Worm (Caenorhabditis elegans) whole organism, late embryonic: ENCODE data around the gene K06H7.7.

Source experiments
- C38D4.7 ChIP-seq: fragments of 200-800 bp; sonication (Bioruptor generic); optimal IDR thresholded peaks from 2 replicates; lab custom pipeline; 2018; ENCODE audit warnings: mild to moderate bottlenecking, missing genetic modification characterization, moderate library complexity, missing compliant biosample characterization
- K02D7.2 ChIP-seq: sonication (generic microtip); optimal IDR thresholded peaks from 2 replicates; lab custom pipeline; 2017; ENCODE audit warnings: mild to moderate bottlenecking, missing genetic modification characterization, missing compliant biosample characterization
- T23F11.4 ChIP-seq: fragments of 200-800 bp; sonication (Bioruptor generic); optimal IDR thresholded peaks from 2 replicates; lab custom pipeline; 2018; ENCODE audit warnings: mild to moderate bottlenecking, missing genetic modification characterization, missing compliant biosample characterization
- ama-1 ChIP-seq: fragments of 150-350 bp; optimal IDR thresholded peaks from 2 replicates; lab custom pipeline; 2014
- ceh-14 ChIP-seq: sonication (generic microtip); optimal IDR thresholded peaks from 2 replicates; lab custom pipeline; 2016; ENCODE audit warnings: missing genotype, missing genetic modification characterization, missing compliant biosample characterization
- ceh-19 ChIP-seq: fragments of 200-800 bp; sonication (Bioruptor generic); optimal IDR thresholded peaks from 2 replicates; lab custom pipeline; 2018; ENCODE audit warnings: mild to moderate bottlenecking, missing genetic modification characterization, missing compliant biosample characterization
- ceh-22 ChIP-seq: sonication (generic microtip); optimal IDR thresholded peaks from 2 replicates; lab custom pipeline; 2017; ENCODE audit warnings: missing biosample characterization, missing genetic modification characterization
- ceh-24 ChIP-seq: sonication (generic microtip); optimal IDR thresholded peaks from 2 replicates; lab custom pipeline; 2016; ENCODE audit warnings: mild to moderate bottlenecking, missing genetic modification characterization, missing compliant biosample characterization
- ceh-30 ChIP-seq: fragments of 150-350 bp; optimal IDR thresholded peaks from 2 replicates; lab custom pipeline; 2014; ENCODE audit warnings: missing biosample characterization, missing genetic modification characterization
- ceh-34 ChIP-seq: sonication (generic microtip); optimal IDR thresholded peaks from 2 replicates; lab custom pipeline; 2016; ENCODE audit warnings: mild to moderate bottlenecking, missing genetic modification characterization, missing compliant biosample characterization
- ceh-45 ChIP-seq: fragments of 200-800 bp; sonication (Bioruptor generic); IDR thresholded peaks from 2 replicates; pipeline ENCODE4 v1.3.6; 2022; ENCODE audit warnings: missing genetic modification reagents, missing genetic modification characterization, missing compliant biosample characterization
- ceh-6 ChIP-seq: fragments of 200-800 bp; sonication (Bioruptor generic); optimal IDR thresholded peaks from 2 replicates; lab custom pipeline; 2018; ENCODE audit warnings: mild to moderate bottlenecking, missing genetic modification characterization, missing compliant biosample characterization
- ceh-9 ChIP-seq: sonication (generic microtip); optimal IDR thresholded peaks from 2 replicates; lab custom pipeline; 2016; ENCODE audit warnings: mild to moderate bottlenecking, missing genetic modification characterization, inconsistent platforms, missing compliant biosample characterization
- elt-2 ChIP-seq: sonication (generic microtip); optimal IDR thresholded peaks from 2 replicates; lab custom pipeline; 2016; ENCODE audit warnings: missing genetic modification reagents, missing genetic modification characterization, missing compliant biosample characterization
- elt-4 ChIP-seq: sonication (generic microtip); optimal IDR thresholded peaks from 2 replicates; lab custom pipeline; 2016; ENCODE audit warnings: missing genetic modification characterization, missing compliant biosample characterization
- ets-4 ChIP-seq: sonication (generic microtip); optimal IDR thresholded peaks from 2 replicates; lab custom pipeline; 2016; ENCODE audit warnings: missing genetic modification characterization, missing compliant biosample characterization
- eyg-1 ChIP-seq: sonication (generic microtip); optimal IDR thresholded peaks from 2 replicates; lab custom pipeline; 2016; ENCODE audit warnings: missing genotype, missing genetic modification characterization, missing compliant biosample characterization
- fax-1 ChIP-seq: sonication (generic microtip); optimal IDR thresholded peaks from 2 replicates; lab custom pipeline; 2016; ENCODE audit warnings: missing genotype, missing genetic modification characterization, missing compliant biosample characterization
- fkh-10 ChIP-seq: fragments of 150-350 bp; optimal IDR thresholded peaks from 2 replicates; lab custom pipeline; 2014; ENCODE audit warnings: missing biosample characterization, missing genetic modification reagents, missing genetic modification characterization
- fkh-6 ChIP-seq: sonication (generic microtip); optimal IDR thresholded peaks from 2 replicates; lab custom pipeline; 2016; ENCODE audit warnings: missing genetic modification characterization, missing compliant biosample characterization
- gmeb-2 ChIP-seq: sonication (generic microtip); optimal IDR thresholded peaks from 2 replicates; lab custom pipeline; 2016; ENCODE audit warnings: missing genetic modification characterization, inconsistent platforms, missing compliant biosample characterization
- hlh-13 ChIP-seq: fragments of 200-800 bp; sonication (Bioruptor generic); optimal IDR thresholded peaks from 2 replicates; lab custom pipeline; 2018; ENCODE audit warnings: mild to moderate bottlenecking, missing genetic modification characterization, missing compliant biosample characterization
- hlh-30 ChIP-seq: sonication (generic microtip); optimal IDR thresholded peaks from 2 replicates; lab custom pipeline; 2017; ENCODE audit warnings: antibody characterized with exemption, missing genetic modification characterization, missing compliant biosample characterization; ENCODE audit not compliant: insufficient read depth
- hlh-8 ChIP-seq: sonication (generic microtip); optimal IDR thresholded peaks from 2 replicates; lab custom pipeline; 2016; ENCODE audit warnings: missing genotype, missing genetic modification characterization, missing compliant biosample characterization
- lim-6 ChIP-seq: sonication (generic microtip); optimal IDR thresholded peaks from 2 replicates; lab custom pipeline; 2016; ENCODE audit warnings: missing genetic modification characterization, missing compliant biosample characterization
- madf-2 ChIP-seq: sonication (generic microtip); optimal IDR thresholded peaks from 2 replicates; lab custom pipeline; 2017; ENCODE audit warnings: missing genetic modification characterization, missing compliant biosample characterization
- nfya-1 ChIP-seq: sonication (generic microtip); optimal IDR thresholded peaks from 2 replicates; lab custom pipeline; 2017; ENCODE audit warnings: missing genetic modification characterization, mild to moderate bottlenecking, missing compliant biosample characterization, antibody characterized with exemption, moderate library complexity
- nhr-11 ChIP-seq: fragments of 150-350 bp; optimal IDR thresholded peaks from 2 replicates; lab custom pipeline; 2014; ENCODE audit warnings: missing biosample characterization, missing genetic modification characterization
- pag-3 ChIP-seq: sonication (generic microtip); optimal IDR thresholded peaks from 2 replicates; lab custom pipeline; 2016; ENCODE audit warnings: missing compliant biosample characterization, missing genetic modification characterization, borderline replicate concordance
- pat-9 ChIP-seq: fragments of 200-800 bp; sonication (Bioruptor generic); optimal IDR thresholded peaks from 2 replicates; lab custom pipeline; 2018; ENCODE audit warnings: mild to moderate bottlenecking, missing genetic modification characterization, moderate library complexity, missing compliant biosample characterization
- pha-2 ChIP-seq: sonication (generic microtip); optimal IDR thresholded peaks from 2 replicates; lab custom pipeline; 2017; ENCODE audit warnings: mild to moderate bottlenecking, missing genetic modification characterization, missing compliant biosample characterization
- pha-4 ChIP-seq: fragments of 150-350 bp; optimal IDR thresholded peaks from 2 replicates; lab custom pipeline; 2018; ENCODE audit warnings: missing biosample characterization, missing genetic modification reagents, missing genetic modification characterization
- pros-1 ChIP-seq: fragments of 150-350 bp; optimal IDR thresholded peaks from 2 replicates; lab custom pipeline; 2014; ENCODE audit warnings: missing biosample characterization, missing genetic modification reagents, missing genetic modification characterization
- sdc-2 ChIP-seq: sonication (generic microtip); optimal IDR thresholded peaks from 2 replicates; lab custom pipeline; 2016; ENCODE audit warnings: missing genotype, missing genetic modification characterization, missing compliant biosample characterization
- syd-9 ChIP-seq: sonication (generic microtip); optimal IDR thresholded peaks from 2 replicates; lab custom pipeline; 2016; ENCODE audit warnings: mild to moderate bottlenecking, missing genetic modification characterization, moderate library complexity, missing compliant biosample characterization
- tbx-2 ChIP-seq: sonication (generic microtip); optimal IDR thresholded peaks from 2 replicates; lab custom pipeline; 2016; ENCODE audit warnings: missing genetic modification characterization, missing compliant biosample characterization
- ttx-3 ChIP-seq: sonication (generic microtip); optimal IDR thresholded peaks from 2 replicates; lab custom pipeline; 2016; ENCODE audit warnings: missing genetic modification reagents, missing genetic modification characterization, missing compliant biosample characterization
- unc-3 ChIP-seq, 2 experiments: fragments of 200-800 bp in 1 of 2; sonication (Bioruptor generic) in 1 of 2; sonication (generic microtip) in 1 of 2; conservative IDR thresholded peaks in 1 of 2; optimal IDR thresholded peaks in 1 of 2; 2 replicates each; pipeline versions ENCODE4 v1.3.6 to Lab custom; 2016 to 2022; ENCODE audit warnings: missing compliant biosample characterization in 2 of 2, missing genetic modification characterization in 2 of 2, missing genetic modification reagents in 1 of 2
- unc-42 ChIP-seq: sonication (generic microtip); optimal IDR thresholded peaks from 2 replicates; lab custom pipeline; 2016; ENCODE audit warnings: missing genotype, missing genetic modification characterization, missing compliant biosample characterization
- unc-55 ChIP-seq: sonication (generic microtip); optimal IDR thresholded peaks from 2 replicates; lab custom pipeline; 2017; ENCODE audit warnings: missing biosample characterization, missing genetic modification reagents, missing genetic modification characterization
- unc-86 ChIP-seq: sonication (generic microtip); optimal IDR thresholded peaks from 2 replicates; lab custom pipeline; 2016; ENCODE audit warnings: missing genetic modification characterization, missing compliant biosample characterization

K06H7.7 gene

ce11 chrIII:8121132-8121531 lies 35.9 kb upstream of the K06H7.7 start, which contains the start of gene gei-8:
TSS of gene gei-8 (minus strand) at chrIII:8121232.
- TF ChIP-seq ceh-6 (GFP tag; lab: Kevin White, UChicago) (no peak), elt-4 (tag; lab: Kevin White, UChicago) (no peak), K02D7.2 (tag; lab: Kevin White, UChicago) (no peak), ceh-24 (tag; lab: Kevin White, UChicago) (no peak), fkh-10 (GFP tag; lab: Kevin White, UChicago) (no peak), sdc-2 (tag; lab: Kevin White, UChicago) (no peak), ceh-9 (tag; lab: Kevin White, UChicago) (no peak), pha-4 (no peak)

ce11 chrIII:8117155-8117554 lies 31.9 kb upstream of the K06H7.7 start:
- TF ChIP-seq lim-6 (tag; lab: Kevin White, UChicago) (no peak), pha-4 (no peak), unc-86 (tag; lab: Kevin White, UChicago) (no peak)

- no peak for TF ChIP-seq ets-4 (tag; lab: Kevin White, UChicago)
- no peak for TF ChIP-seq ceh-6 (GFP tag; lab: Kevin White, UChicago)
- no peak for TF ChIP-seq fkh-6 (tag; lab: Kevin White, UChicago)
- no peak for TF ChIP-seq ceh-22 (tag; lab: Kevin White, UChicago)
- TF ChIP-seq fkh-10 (GFP tag; lab: Kevin White, UChicago) = no peak
- TF ChIP-seq pha-2 (tag; lab: Kevin White, UChicago) = no peak
- TF ChIP-seq ttx-3 (tag; lab: Kevin White, UChicago) = no peak
- TF ChIP-seq ama-1 (lab: Kevin White, UChicago) = no peak
- no peak for TF ChIP-seq hlh-8 (tag; lab: Kevin White, UChicago)
- TF ChIP-seq nfya-1 = no peak
- no peak for TF ChIP-seq nhr-11 (tag; lab: Kevin White, UChicago)
- TF ChIP-seq ceh-19 = no peak
- no peak for TF ChIP-seq madf-2 (tag; lab: Kevin White, UChicago)
- TF ChIP-seq unc-86 (tag; lab: Kevin White, UChicago) = no peak
- no peak for TF ChIP-seq ceh-45 (GFP tag; lab: Robert Waterston, UW)
- TF ChIP-seq ceh-14 (tag; lab: Kevin White, UChicago) = no peak
These were observed 30.6 kb upstream of the K06H7.7 start for ce11 chrIII:8115877-8116276.

- no peak for TF ChIP-seq gmeb-2 (tag; lab: Kevin White, UChicago)
- TF ChIP-seq T23F11.4 (GFP tag; lab: Kevin White, UChicago) = no peak
- TF ChIP-seq unc-3 (GFP tag; conservative IDR thresholded peaks at IDR 0.05; lab: Robert Waterston, UW) = no peak
- TF ChIP-seq unc-3 (tag; optimal IDR thresholded peaks at IDR 0.05; lab: Kevin White, UChicago) = no peak
- TF ChIP-seq pag-3 (tag; lab: Kevin White, UChicago) = no peak
- no peak for TF ChIP-seq hlh-13 (GFP tag; lab: Kevin White, UChicago)
- TF ChIP-seq unc-42 (tag; lab: Kevin White, UChicago) = no peak
- no peak for TF ChIP-seq syd-9 (tag; lab: Kevin White, UChicago)
- no peak for TF ChIP-seq ttx-3 (tag; lab: Kevin White, UChicago)
These were observed 26.1 kb upstream of the K06H7.7 start for ce11 chrIII:8111347-8111746.

ce11 chrIII:8109459-8110057 lies 24.3 kb upstream of the K06H7.7 start:
- TF ChIP-seq fkh-6 (tag; lab: Kevin White, UChicago) = peak; percentile 78
- TF ChIP-seq ceh-34 (tag; lab: Kevin White, UChicago) = peak; percentile 83
- peak; percentile 65 for TF ChIP-seq hlh-30 (tag; lab: Kevin White, UChicago)
- TF ChIP-seq pros-1 (tag; lab: Kevin White, UChicago) = no peak
- peak; percentile 23 for TF ChIP-seq ceh-14 (tag; lab: Kevin White, UChicago)
- peak; percentile 71 for TF ChIP-seq sdc-2 (tag; lab: Kevin White, UChicago)
- TF ChIP-seq tbx-2 (tag; lab: Kevin White, UChicago) = peak; percentile 72
- TF ChIP-seq ceh-6 (GFP tag; lab: Kevin White, UChicago) = peak; percentile 81
- no peak for TF ChIP-seq ceh-30 (tag; lab: Kevin White, UChicago)
- TF ChIP-seq elt-2 (tag; lab: Kevin White, UChicago) = peak; percentile 70
- peak; percentile 69 for TF ChIP-seq fax-1 (tag; lab: Kevin White, UChicago)
- no peak; the same call in 1 of the 2 replicates for TF ChIP-seq unc-3 (GFP tag; conservative IDR thresholded peaks at IDR 0.05; lab: Robert Waterston, UW)
- TF ChIP-seq unc-3 (tag; optimal IDR thresholded peaks at IDR 0.05; lab: Kevin White, UChicago) = peak; percentile 59
- no peak for TF ChIP-seq ama-1 (lab: Kevin White, UChicago)
- peak; percentile 71 for TF ChIP-seq eyg-1 (tag; lab: Kevin White, UChicago)
- TF ChIP-seq pat-9 (tag; lab: Kevin White, UChicago) = peak; percentile 69
- peak; percentile 18 for TF ChIP-seq hlh-13 (GFP tag; lab: Kevin White, UChicago)
- TF ChIP-seq unc-55 = no peak
- peak; percentile 72 for TF ChIP-seq C38D4.7 (GFP tag; lab: Kevin White, UChicago)
- TF ChIP-seq pha-2 (tag; lab: Kevin White, UChicago) = peak; percentile 43
- no peak for TF ChIP-seq lim-6 (tag; lab: Kevin White, UChicago)
- TF ChIP-seq T23F11.4 (GFP tag; lab: Kevin White, UChicago) = peak; percentile 60
